Fruit fly (Drosophila melanogaster): ENCODE data around the gene CG31546.
A peak's percentile ranks its signal among the peaks of the same experiment; 100 is the strongest.

CG31546 gene

dm6 chr3R:5624115-5624878 is 11.1 kb downstream of the CG31546 start, which contains the start of the genes Dph4, Spec2 and RpL13A (continued):
- peak in 1 of 3 experiments; percentile 59 for TF ChIP-seq Stat92E (GFP tag; optimal IDR thresholded peaks at IDR 0.05)
- peak; percentile 82 for TF ChIP-seq CG18262 (tag; optimal IDR thresholded peaks at IDR 0.05)
- no peak for TF ChIP-seq peb (GFP tag; IDR thresholded peaks at IDR 0.05)
- no peak for TF ChIP-seq C15 (GFP tag; IDR thresholded peaks at IDR 0.05)
- no peak for TF ChIP-seq Dip2 (GFP tag; IDR thresholded peaks at IDR 0.05)
- TF ChIP-seq Aef1 (GFP tag; IDR thresholded peaks at IDR 0.05), result no peak
- TF ChIP-seq cwo (GFP tag; optimal IDR thresholded peaks at IDR 0.05), result peak; percentile 5
- TF ChIP-seq Ada2b (GFP tag; IDR thresholded peaks at IDR 0.05), result no peak
- TF ChIP-seq CG14441 (GFP tag; IDR thresholded peaks at IDR 0.05), result no peak
- TF ChIP-seq Pdp1 (GFP tag; optimal IDR thresholded peaks at IDR 0.05), result peak; percentile 81 to 91
- TF ChIP-seq lmd (GFP tag; IDR thresholded peaks at IDR 0.05), result no peak
- TF ChIP-seq CG7357 (GFP tag; IDR thresholded peaks at IDR 0.05), result no peak
- peak; percentile 83 for TF ChIP-seq CG12769 (tag; optimal IDR thresholded peaks at IDR 0.05)
- no peak for TF ChIP-seq abd-A (tag; optimal IDR thresholded peaks at IDR 0.05)
- peak; percentile 92 for TF ChIP-seq en (GFP tag; optimal IDR thresholded peaks at IDR 0.05)
- TF ChIP-seq ATbp (GFP tag; optimal IDR thresholded peaks at IDR 0.05), result peak; percentile 93
- peak; percentile 90 for TF ChIP-seq nom (GFP tag; optimal IDR thresholded peaks at IDR 0.05)
- TF ChIP-seq CG5953 (GFP tag; IDR thresholded peaks at IDR 0.05), result no peak
- no peak for TF ChIP-seq HLH4C (GFP tag; IDR thresholded peaks at IDR 0.05; ENCODE audit: partially characterized antibody)
- TF ChIP-seq hb (GFP tag; IDR thresholded peaks at IDR 0.05; ENCODE audit: partially characterized antibody), result no peak
- TF ChIP-seq croc (GFP tag; conservative IDR thresholded peaks at IDR 0.05), result peak; percentile 54; the same call in 2 of the 3 replicates
- peak; percentile 99 for TF ChIP-seq YL-1 (GFP tag; optimal IDR thresholded peaks at IDR 0.05)
- TF ChIP-seq nerfin-1 (tag; optimal IDR thresholded peaks at IDR 0.05), result peak; percentile 89
- TF ChIP-seq CoRest (tag; optimal IDR thresholded peaks at IDR 0.05), result peak; percentile 82
- TF ChIP-seq bcd (GFP tag; optimal IDR thresholded peaks at IDR 0.05), result peak; percentile 96
- TF ChIP-seq CG10543 (GFP tag; optimal IDR thresholded peaks at IDR 0.05), result peak; percentile 98
- peak; percentile 78 for TF ChIP-seq CG7786 (GFP tag; optimal IDR thresholded peaks at IDR 0.05)
- TF ChIP-seq ind (GFP tag; optimal IDR thresholded peaks at IDR 0.05), result peak; percentile 75
- peak; percentile 57 for TF ChIP-seq D (optimal IDR thresholded peaks at IDR 0.05)
- peak; percentile 89 for TF ChIP-seq D (GFP tag; optimal IDR thresholded peaks at IDR 0.05)
- TF ChIP-seq eyg (GFP tag; optimal IDR thresholded peaks at IDR 0.05), result peak; percentile 88
- no peak for TF ChIP-seq Atf6 (GFP tag; IDR thresholded peaks at IDR 0.05)
- peak; percentile 88 for TF ChIP-seq ems (GFP tag; optimal IDR thresholded peaks at IDR 0.05)
- no peak for TF ChIP-seq otp (GFP tag; IDR thresholded peaks at IDR 0.05)
- no peak for TF ChIP-seq GATAe (GFP tag; conservative IDR thresholded peaks at IDR 0.05)
- peak; percentile 83 for TF ChIP-seq CG4617 (GFP tag; optimal IDR thresholded peaks at IDR 0.05; ENCODE audit: borderline replicate concordance)
- TF ChIP-seq ttk (GFP tag; IDR thresholded peaks at IDR 0.05), result no peak
- TF ChIP-seq CG30403 (GFP tag; optimal IDR thresholded peaks at IDR 0.05), result peak; percentile 83
- peak; percentile 90 for TF ChIP-seq gcm (GFP tag; optimal IDR thresholded peaks at IDR 0.05)
- peak; percentile 77 for TF ChIP-seq bab2 (GFP tag; optimal IDR thresholded peaks at IDR 0.05)
- TF ChIP-seq CG12299 (tag; optimal IDR thresholded peaks at IDR 0.05), result peak; percentile 83
- TF ChIP-seq Sry-β (GFP tag; optimal IDR thresholded peaks at IDR 0.05), result peak; percentile 70
- peak; percentile 82 for TF ChIP-seq sqz (GFP tag; optimal IDR thresholded peaks at IDR 0.05)
- no peak for TF ChIP-seq sens-2 (GFP tag; IDR thresholded peaks at IDR 0.05)
- TF ChIP-seq sim (GFP tag; IDR thresholded peaks at IDR 0.05), result no peak
- peak; percentile 64 for TF ChIP-seq Oli (tag; optimal IDR thresholded peaks at IDR 0.05)
- TF ChIP-seq fd102C (GFP tag; optimal IDR thresholded peaks at IDR 0.05), result peak; percentile 87
- TF ChIP-seq CG9609 (GFP tag; optimal IDR thresholded peaks at IDR 0.05), result peak; percentile 95
- peak; percentile 93 for TF ChIP-seq luna (GFP tag; optimal IDR thresholded peaks at IDR 0.05)
